Worm (Caenorhabditis elegans) whole organism, midembryonic: ENCODE data around the gene snf-11.

Experiments used
- T22C8.4 ChIP-seq: fragments of 200-800 bp; sonication (Bioruptor generic); IDR thresholded peaks from 2 replicates; pipeline ENCODE4 v1.3.6; 2022; ENCODE audit warnings: missing genetic modification characterization, missing compliant biosample characterization
- cog-1 ChIP-seq: sonication (generic microtip); optimal IDR thresholded peaks from 2 replicates; lab custom pipeline; 2016; ENCODE audit warnings: missing genetic modification characterization, missing compliant biosample characterization
- flt-1 ChIP-seq: fragments of 200-800 bp; sonication (Bioruptor generic); IDR thresholded peaks from 2 replicates; pipeline ENCODE4 v1.3.6; 2022; ENCODE audit warnings: missing genetic modification characterization, missing compliant biosample characterization
- klf-2 ChIP-seq: fragments of 200-800 bp; sonication (Bioruptor generic); conservative IDR thresholded peaks from 2 replicates; pipeline ENCODE4 v1.3.6; 2022; ENCODE audit warnings: missing genetic modification reagents, missing genetic modification characterization, missing compliant biosample characterization
- med-1 ChIP-seq: sonication (generic microtip); optimal IDR thresholded peaks from 2 replicates; lab custom pipeline; 2017; ENCODE audit warnings: missing genetic modification characterization, mild to moderate bottlenecking, missing compliant biosample characterization, antibody characterized with exemption, missing genetic modification reagents; ENCODE audit not compliant: insufficient read depth
- ref-1 ChIP-seq: fragments of 200-800 bp; sonication (Bioruptor generic); conservative IDR thresholded peaks from 2 replicates; pipeline ENCODE4 v1.3.6; 2022; ENCODE audit warnings: missing genetic modification reagents, missing genetic modification characterization, missing compliant biosample characterization
- tab-1 ChIP-seq: fragments of 200-800 bp; sonication (Bioruptor generic); IDR thresholded peaks from 2 replicates; pipeline ENCODE4 v1.3.6; 2022; ENCODE audit warnings: missing genetic modification characterization, missing compliant biosample characterization
- ztf-23 ChIP-seq: fragments of 200-800 bp; sonication (Bioruptor generic); IDR thresholded peaks from 2 replicates; pipeline ENCODE4 v1.3.6; 2022; ENCODE audit warnings: missing genetic modification reagents, missing genetic modification characterization, missing compliant biosample characterization
- ztf-29 ChIP-seq: fragments of 200-800 bp; sonication (Bioruptor generic); IDR thresholded peaks from 2 replicates; pipeline ENCODE4 v1.3.6; 2022; ENCODE audit warnings: missing genetic modification reagents, missing genetic modification characterization, missing compliant biosample characterization

Gene snf-11

ce11 chrV:11316801-11317200 is 8.6 kb upstream of the snf-11 start, which contains the start of gene cutl-18:
Gene cutl-18, minus strand, starts transcription at chrV:11316901.
- no peak for TF ChIP-seq T22C8.4 (GFP tag; lab: Robert Waterston, UW)
- no peak for TF ChIP-seq cog-1 (tag; lab: Kevin White, UChicago)
- no peak for TF ChIP-seq med-1 (GFP tag; lab: Kevin White, UChicago)
- no peak for TF ChIP-seq ztf-29 (GFP tag; lab: Robert Waterston, UW)
- no peak for TF ChIP-seq flt-1 (GFP tag; lab: Robert Waterston, UW)
- TF ChIP-seq ztf-23 (GFP tag; lab: Robert Waterston, UW), result no peak
- TF ChIP-seq tab-1, result no peak

- TF ChIP-seq ztf-29 (GFP tag; lab: Robert Waterston, UW), result peak; percentile 100
- peak; percentile 98 for TF ChIP-seq cog-1 (tag; lab: Kevin White, UChicago)
- TF ChIP-seq ref-1 (GFP tag; lab: Robert Waterston, UW), result peak; percentile 99
- peak; percentile 99 for TF ChIP-seq ztf-23 (GFP tag; lab: Robert Waterston, UW)
- peak; percentile 100 for TF ChIP-seq tab-1
- peak; percentile 99 for TF ChIP-seq flt-1 (GFP tag; lab: Robert Waterston, UW)
- peak; percentile 99 for TF ChIP-seq T22C8.4 (GFP tag; lab: Robert Waterston, UW)
- peak; percentile 96 for TF ChIP-seq med-1 (GFP tag; lab: Kevin White, UChicago)
- peak; percentile 100 for TF ChIP-seq klf-2 (GFP tag; lab: Robert Waterston, UW)
Measured at ce11 chrV:11314025-11314880, 6.0 kb upstream of the snf-11 start.

- no peak for TF ChIP-seq med-1 (GFP tag; lab: Kevin White, UChicago)
- no peak for TF ChIP-seq flt-1 (GFP tag; lab: Robert Waterston, UW)
- no peak for TF ChIP-seq tab-1
- TF ChIP-seq klf-2 (GFP tag; lab: Robert Waterston, UW), result no peak
- TF ChIP-seq T22C8.4 (GFP tag; lab: Robert Waterston, UW), result no peak
- no peak for TF ChIP-seq ref-1 (GFP tag; lab: Robert Waterston, UW)
- TF ChIP-seq cog-1 (tag; lab: Kevin White, UChicago), result no peak
- TF ChIP-seq ztf-23 (GFP tag; lab: Robert Waterston, UW), result no peak
- TF ChIP-seq ztf-29 (GFP tag; lab: Robert Waterston, UW), result no peak
Measured at ce11 chrV:11312904-11313303, 4.7 kb upstream of the snf-11 start.

- TF ChIP-seq klf-2 (GFP tag; lab: Robert Waterston, UW), result no peak
- TF ChIP-seq flt-1 (GFP tag; lab: Robert Waterston, UW), result no peak
- no peak for TF ChIP-seq cog-1 (tag; lab: Kevin White, UChicago)
- TF ChIP-seq ztf-29 (GFP tag; lab: Robert Waterston, UW), result no peak
- no peak for TF ChIP-seq T22C8.4 (GFP tag; lab: Robert Waterston, UW)
- no peak for TF ChIP-seq med-1 (GFP tag; lab: Kevin White, UChicago)
- no peak for TF ChIP-seq ztf-23 (GFP tag; lab: Robert Waterston, UW)
- no peak for TF ChIP-seq ref-1 (GFP tag; lab: Robert Waterston, UW)
- TF ChIP-seq tab-1, result no peak
Measured at ce11 chrV:11311013-11311472, 2.8 kb upstream of the snf-11 start, which contains the start of gene T03F7.7. Gene T03F7.7, plus strand, starts transcription at chrV:11311422.

ce11 chrV:11308915-11309314 is 669 bp upstream of the snf-11 start:
- TF ChIP-seq T22C8.4 (GFP tag; lab: Robert Waterston, UW) (no peak), tab-1 (no peak), klf-2 (GFP tag; lab: Robert Waterston, UW) (no peak), med-1 (GFP tag; lab: Kevin White, UChicago) (no peak), cog-1 (tag; lab: Kevin White, UChicago) (no peak), flt-1 (GFP tag; lab: Robert Waterston, UW) (no peak), ref-1 (GFP tag; lab: Robert Waterston, UW) (no peak), ztf-23 (GFP tag; lab: Robert Waterston, UW) (no peak), ztf-29 (GFP tag; lab: Robert Waterston, UW) (no peak)

- TF ChIP-seq ztf-29 (GFP tag; lab: Robert Waterston, UW) (no peak), cog-1 (tag; lab: Kevin White, UChicago) (no peak)
Measured at ce11 chrV:11307781-11308180, 465 bp downstream of the snf-11 start.

ce11 chrV:11304879-11305278 is 3.4 kb downstream of the snf-11 start, which contains the start of gene srh-45:
Gene srh-45, minus strand, starts transcription at chrV:11304979.
- TF ChIP-seq ztf-23 (GFP tag; lab: Robert Waterston, UW) (no peak), tab-1 (no peak), klf-2 (GFP tag; lab: Robert Waterston, UW) (no peak), ref-1 (GFP tag; lab: Robert Waterston, UW) (no peak), cog-1 (tag; lab: Kevin White, UChicago) (no peak), flt-1 (GFP tag; lab: Robert Waterston, UW) (no peak), ztf-29 (GFP tag; lab: Robert Waterston, UW) (no peak), med-1 (GFP tag; lab: Kevin White, UChicago) (no peak), T22C8.4 (GFP tag; lab: Robert Waterston, UW) (no peak)

- TF ChIP-seq ztf-23 (GFP tag; lab: Robert Waterston, UW) (no peak), med-1 (GFP tag; lab: Kevin White, UChicago) (no peak), cog-1 (tag; lab: Kevin White, UChicago) (no peak), klf-2 (GFP tag; lab: Robert Waterston, UW) (no peak), tab-1 (no peak), ztf-29 (GFP tag; lab: Robert Waterston, UW) (no peak), flt-1 (GFP tag; lab: Robert Waterston, UW) (no peak), T22C8.4 (GFP tag; lab: Robert Waterston, UW) (no peak), ref-1 (GFP tag; lab: Robert Waterston, UW) (no peak)
Measured at ce11 chrV:11304200-11304599, 4.0 kb downstream of the snf-11 start.
